Worm (Caenorhabditis elegans) whole organism, young adult: Measurements from ENCODE around the gene srh-98.

Experiments
- C17E4.6 ChIP-seq: fragments of 200-800 bp; sonication (Bioruptor generic); IDR thresholded peaks from 2 replicates; pipeline ENCODE4 v1.3.6; 2022; ENCODE audit warnings: missing genetic modification reagents, missing genetic modification characterization, missing compliant biosample characterization
- K12H6.12 ChIP-seq: fragments of 200-800 bp; sonication (Bioruptor generic); optimal IDR thresholded peaks from 2 replicates; lab custom pipeline; 2018; ENCODE audit warnings: mild to moderate bottlenecking, missing genetic modification characterization, missing compliant biosample characterization
- madf-8 ChIP-seq: fragments of 200-800 bp; sonication (Bioruptor generic); conservative IDR thresholded peaks from 2 replicates; pipeline ENCODE4 v1.3.6; 2022; ENCODE audit warnings: missing genetic modification reagents, missing genetic modification characterization, missing compliant biosample characterization
- snpc-1.3 ChIP-seq: sonication (generic microtip); optimal IDR thresholded peaks from 2 replicates; lab custom pipeline; 2017; ENCODE audit warnings: missing genetic modification characterization, mild to moderate bottlenecking, missing compliant biosample characterization, antibody characterized with exemption, moderate library complexity, missing genotype, missing genetic modification reagents; ENCODE audit not compliant: insufficient read depth
- snpc-4 ChIP-seq, 5 experiments: fragments of 150-350 bp in 1 of 5; sonication (generic microtip) in 4 of 5; optimal IDR thresholded peaks; 2 replicates each; lab custom pipeline; 2014 to 2018; ENCODE audit warnings: missing genetic modification characterization in 5 of 5, missing biosample characterization in 3 of 5, antibody characterized with exemption in 2 of 5, mild to moderate bottlenecking in 2 of 5, missing compliant biosample characterization in 2 of 5, missing genotype in 2 of 5, moderate library complexity in 2 of 5, missing genetic modification reagents in 1 of 5

- no peak for TF ChIP-seq snpc-1.3
- no peak for TF ChIP-seq snpc-4 (GFP tag; optimal IDR thresholded peaks at IDR 0.05; lab: Kevin White, UChicago)
- no peak for TF ChIP-seq snpc-4 (tag; optimal IDR thresholded peaks at IDR 0.05; lab: Kevin White, UChicago)
- TF ChIP-seq C17E4.6: no peak
- no peak for TF ChIP-seq K12H6.12
- TF ChIP-seq madf-8 (GFP tag; lab: Robert Waterston, UW): no peak
Observed at ce11 chrV:16249105-16249504, 13.6 kb upstream of the srh-98 start.
